Fruit fly (Drosophila melanogaster) whole organism, embryonic: ENCODE results near the gene CG5928.

ENCODE experiments used
- Bgb ChIP-seq: fragments of 200-800 bp; sonication (Bioruptor generic); IDR thresholded peaks from 2 replicates; pipeline ENCODE4 v1.3.6; 2022; ENCODE audit warnings: missing biosample characterization, missing genetic modification characterization; ENCODE audit not compliant: partially characterized antibody
- CG10209 ChIP-seq: fragments of 200-800 bp; sonication (Bioruptor generic); optimal IDR thresholded peaks from 3 replicates; lab custom pipeline; 2017; ENCODE audit warnings: missing biosample characterization, mild to moderate bottlenecking, missing genetic modification characterization, missing genetic modification reagents
- CG10959 ChIP-seq: fragments of 200-800 bp; sonication (Bioruptor generic); IDR thresholded peaks from 2 replicates; pipeline ENCODE4 v1.3.6; 2022; ENCODE audit warnings: missing biosample characterization, missing genetic modification characterization
- CG11085 ChIP-seq: fragments of 200-800 bp; sonication (Bioruptor generic); IDR thresholded peaks from 2 replicates; pipeline ENCODE4 v1.3.6; 2022; ENCODE audit warnings: missing biosample characterization, missing genetic modification characterization
- CG11723 ChIP-seq: fragments of 200-800 bp; sonication (Bioruptor generic); optimal IDR thresholded peaks from 2 replicates; lab custom pipeline; 2017; ENCODE audit warnings: missing biosample characterization, mild to moderate bottlenecking, missing genetic modification characterization
- CG14441 ChIP-seq: fragments of 200-800 bp; sonication (Bioruptor generic); IDR thresholded peaks from 2 replicates; pipeline ENCODE4 v1.3.6; 2022; ENCODE audit warnings: missing biosample characterization, missing genetic modification characterization
- CG15073 ChIP-seq: fragments of 200-800 bp; sonication (Bioruptor generic); optimal IDR thresholded peaks from 2 replicates; lab custom pipeline; 2016; ENCODE audit warnings: missing biosample characterization, missing genetic modification characterization
- CG16813 ChIP-seq: fragments of 200-800 bp; sonication (Bioruptor generic); IDR thresholded peaks from 3 replicates; pipeline ENCODE4 v1.3.6; 2022; ENCODE audit warnings: missing biosample characterization, missing genetic modification characterization; ENCODE audit not compliant: partially characterized antibody
- CG1832 ChIP-seq: fragments of 200-800 bp; sonication (Bioruptor generic); optimal IDR thresholded peaks from 2 replicates; lab custom pipeline; 2017; ENCODE audit warnings: missing biosample characterization, mild to moderate bottlenecking, missing genetic modification characterization, inconsistent platforms
- CG3065 ChIP-seq: fragments of 200-800 bp; sonication (Bioruptor generic); optimal IDR thresholded peaks from 2 replicates; lab custom pipeline; 2016; ENCODE audit warnings: missing biosample characterization, missing genetic modification characterization
- CG33213 ChIP-seq: fragments of 200-800 bp; sonication (Bioruptor generic); optimal IDR thresholded peaks from 3 replicates; lab custom pipeline; 2016; ENCODE audit warnings: missing biosample characterization, missing genetic modification characterization
- CG3838 ChIP-seq: fragments of 200-800 bp; sonication (Bioruptor generic); optimal IDR thresholded peaks from 3 replicates; lab custom pipeline; 2016; ENCODE audit warnings: missing biosample characterization, missing genetic modification characterization
- CG7556 ChIP-seq: fragments of 200-800 bp; sonication (Bioruptor generic); optimal IDR thresholded peaks from 2 replicates; lab custom pipeline; 2017; ENCODE audit warnings: missing biosample characterization, mild to moderate bottlenecking, missing genetic modification characterization
- CHES-1-like ChIP-seq: fragments of 200-800 bp; sonication (Bioruptor generic); optimal IDR thresholded peaks from 2 replicates; lab custom pipeline; 2016; ENCODE audit warnings: missing biosample characterization, missing genetic modification characterization
- D19B ChIP-seq: fragments of 200-800 bp; sonication (Bioruptor generic); optimal IDR thresholded peaks from 2 replicates; lab custom pipeline; 2017; ENCODE audit warnings: missing biosample characterization, mild to moderate bottlenecking, missing genetic modification characterization
- Dip2 ChIP-seq: fragments of 200-800 bp; sonication (Bioruptor generic); IDR thresholded peaks from 2 replicates; pipeline ENCODE4 v1.3.6; 2022; ENCODE audit warnings: missing biosample characterization, missing genetic modification characterization
- Dll ChIP-seq: fragments of 200-800 bp; sonication (Bioruptor generic); IDR thresholded peaks from 4 replicates; pipeline ENCODE4 v1.3.6; 2022; ENCODE audit warnings: missing biosample characterization, missing genetic modification characterization; ENCODE audit not compliant: partially characterized antibody
- Drgx ChIP-seq: fragments of 200-800 bp; sonication (Bioruptor generic); IDR thresholded peaks from 2 replicates; pipeline ENCODE4 v1.3.6; 2022; ENCODE audit warnings: missing biosample characterization, missing genetic modification characterization
- Ets65A ChIP-seq: fragments of 200-800 bp; sonication (Bioruptor generic); peaks from one replicate; lab custom pipeline; 2016; ENCODE audit warnings: missing biosample characterization, missing genetic modification characterization
- Hmr ChIP-seq: fragments of 200-800 bp; sonication (Bioruptor generic); optimal IDR thresholded peaks from 3 replicates; lab custom pipeline; 2017; ENCODE audit warnings: mild to moderate bottlenecking, missing biosample characterization, missing genetic modification reagents, missing genetic modification characterization
- Hsf ChIP-seq: fragments of 200-800 bp; sonication (Bioruptor generic); optimal IDR thresholded peaks from 3 replicates; lab custom pipeline; 2016; ENCODE audit warnings: missing biosample characterization, missing genetic modification characterization
- Myb ChIP-seq: fragments of 200-800 bp; sonication (Bioruptor generic); optimal IDR thresholded peaks from 2 replicates; lab custom pipeline; 2016; ENCODE audit warnings: missing biosample characterization, missing genetic modification characterization
- Neu2 ChIP-seq: fragments of 200-800 bp; sonication (Bioruptor generic); optimal IDR thresholded peaks from 3 replicates; lab custom pipeline; 2016; ENCODE audit warnings: missing biosample characterization, missing genetic modification characterization, borderline replicate concordance
- Stat92E ChIP-seq, 3 experiments: fragments of >200 bp in 2 of 3; fragments of 200-800 bp in 1 of 3; sonication (Bioruptor generic) in 1 of 3; optimal IDR thresholded peaks; 2 replicates each; lab custom pipeline; 2017 to 2019; ENCODE audit warnings: missing biosample characterization in 3 of 3, missing genetic modification characterization in 3 of 3, mild to moderate bottlenecking in 1 of 3, moderate library complexity in 1 of 3
- Xrp1 ChIP-seq: fragments of 200-800 bp; sonication (Bioruptor generic); IDR thresholded peaks from 2 replicates; pipeline ENCODE4 v1.3.6; 2022; ENCODE audit warnings: missing biosample characterization, missing genetic modification characterization
- ap ChIP-seq: fragments of 200-800 bp; sonication (Bioruptor generic); IDR thresholded peaks from 2 replicates; pipeline ENCODE4 v1.3.6; 2022; ENCODE audit warnings: missing biosample characterization, missing genetic modification characterization
- az2 ChIP-seq: fragments of 200-800 bp; sonication (Bioruptor generic); optimal IDR thresholded peaks from 3 replicates; lab custom pipeline; 2016; ENCODE audit warnings: missing biosample characterization, missing genetic modification characterization
- bigmax ChIP-seq: fragments of 200-800 bp; sonication (Bioruptor generic); optimal IDR thresholded peaks from 2 replicates; lab custom pipeline; 2018; ENCODE audit warnings: missing biosample characterization, mild to moderate bottlenecking, missing genetic modification characterization
- cas ChIP-seq: fragments of 200-800 bp; sonication (Bioruptor generic); IDR thresholded peaks from 2 replicates; pipeline ENCODE4 v1.3.6; 2022; ENCODE audit warnings: missing biosample characterization, missing genetic modification characterization
- chn ChIP-seq: fragments of 200-800 bp; sonication (Bioruptor generic); optimal IDR thresholded peaks from 2 replicates; lab custom pipeline; 2016; ENCODE audit warnings: missing biosample characterization, missing genetic modification characterization
- danr ChIP-seq: fragments of 200-800 bp; sonication (Bioruptor generic); IDR thresholded peaks from 2 replicates; pipeline ENCODE4 v1.3.6; 2022; ENCODE audit warnings: missing biosample characterization, missing genetic modification characterization
- emc ChIP-seq: fragments of 200-800 bp; sonication (Bioruptor generic); optimal IDR thresholded peaks from 2 replicates; lab custom pipeline; 2016; ENCODE audit warnings: missing biosample characterization, missing genetic modification characterization
- eve ChIP-seq, 2 experiments: fragments of >200 bp; optimal IDR thresholded peaks; 2 replicates each; lab custom pipeline; 2017; ENCODE audit warnings: missing biosample characterization in 2 of 2, missing genetic modification characterization in 2 of 2
- exex ChIP-seq: fragments of 200-800 bp; sonication (Bioruptor generic); optimal IDR thresholded peaks from 4 replicates; lab custom pipeline; 2018; ENCODE audit warnings: missing biosample characterization, mild to moderate bottlenecking, missing genetic modification characterization, moderate library complexity
- hb ChIP-seq: fragments of 200-800 bp; sonication (Bioruptor generic); IDR thresholded peaks from 3 replicates; pipeline ENCODE4 v1.3.6; 2022; ENCODE audit warnings: missing biosample characterization, missing genetic modification characterization; ENCODE audit not compliant: partially characterized antibody
- hkb ChIP-seq, 2 experiments: fragments of 200-800 bp in 1 of 2; fragments of >200 bp in 1 of 2; sonication (Bioruptor generic) in 1 of 2; IDR thresholded peaks in 1 of 2; optimal IDR thresholded peaks in 1 of 2; 2 replicates each; pipeline versions ENCODE4 v1.3.6 to Lab custom; 2017 to 2022; ENCODE audit warnings: missing biosample characterization in 1 of 2, missing genetic modification characterization in 1 of 2
- mam ChIP-seq: fragments of 200-800 bp; sonication (Bioruptor generic); optimal IDR thresholded peaks from 3 replicates; lab custom pipeline; 2016; ENCODE audit warnings: missing biosample characterization, missing genetic modification characterization
- nau ChIP-seq: fragments of 200-800 bp; sonication (Bioruptor generic); optimal IDR thresholded peaks from 3 replicates; lab custom pipeline; 2017; ENCODE audit warnings: missing biosample characterization, mild to moderate bottlenecking, missing genetic modification characterization, missing genetic modification reagents
- oc ChIP-seq: fragments of 200-800 bp; sonication (Bioruptor generic); optimal IDR thresholded peaks from 2 replicates; lab custom pipeline; 2018; ENCODE audit warnings: missing biosample characterization, mild to moderate bottlenecking, missing genetic modification characterization, moderate library complexity
- p53 ChIP-seq: fragments of 200-800 bp; sonication (Bioruptor generic); optimal IDR thresholded peaks from 2 replicates; lab custom pipeline; 2016; ENCODE audit warnings: missing biosample characterization, missing genetic modification characterization
- pb ChIP-seq: fragments of 200-800 bp; sonication (Bioruptor generic); optimal IDR thresholded peaks from 3 replicates; lab custom pipeline; 2016; ENCODE audit warnings: missing biosample characterization, missing genetic modification characterization
- pfk ChIP-seq: fragments of 200-800 bp; sonication (Bioruptor generic); optimal IDR thresholded peaks from 2 replicates; lab custom pipeline; 2018; ENCODE audit warnings: missing biosample characterization, mild to moderate bottlenecking, missing genetic modification characterization, moderate library complexity
- repo ChIP-seq: fragments of 200-800 bp; sonication (Bioruptor generic); optimal IDR thresholded peaks from 2 replicates; lab custom pipeline; 2016; ENCODE audit warnings: missing biosample characterization, missing genetic modification characterization
- run ChIP-seq: fragments of 200-800 bp; sonication (Bioruptor generic); optimal IDR thresholded peaks from 3 replicates; lab custom pipeline; 2018; ENCODE audit warnings: missing biosample characterization, mild to moderate bottlenecking, missing genetic modification characterization
- scrt ChIP-seq: fragments of 200-800 bp; sonication (Bioruptor generic); optimal IDR thresholded peaks from 2 replicates; lab custom pipeline; 2018; ENCODE audit warnings: missing biosample characterization, mild to moderate bottlenecking, missing genetic modification characterization, moderate library complexity
- sens-2 ChIP-seq: fragments of 200-800 bp; sonication (Bioruptor generic); IDR thresholded peaks from 2 replicates; pipeline ENCODE4 v1.3.6; 2022; ENCODE audit warnings: missing biosample characterization, missing genetic modification characterization
- sima ChIP-seq: fragments of 200-800 bp; sonication (Bioruptor generic); optimal IDR thresholded peaks from 2 replicates; lab custom pipeline; 2016; ENCODE audit warnings: missing biosample characterization, missing genetic modification characterization
- so ChIP-seq: fragments of 200-800 bp; sonication (Bioruptor generic); IDR thresholded peaks from 3 replicates; pipeline ENCODE4 v1.3.6; 2022; ENCODE audit warnings: missing biosample characterization, missing genetic modification characterization
- sob ChIP-seq: fragments of 200-800 bp; sonication (Bioruptor generic); IDR thresholded peaks from 2 replicates; pipeline ENCODE4 v1.3.6; 2022; ENCODE audit warnings: missing biosample characterization, missing genetic modification characterization
- tna ChIP-seq: fragments of 200-800 bp; sonication (Bioruptor generic); IDR thresholded peaks from 2 replicates; pipeline ENCODE4 v1.3.6; 2022; ENCODE audit warnings: missing biosample characterization, missing genetic modification characterization; ENCODE audit not compliant: partially characterized antibody

CG5928 gene

DNA sequence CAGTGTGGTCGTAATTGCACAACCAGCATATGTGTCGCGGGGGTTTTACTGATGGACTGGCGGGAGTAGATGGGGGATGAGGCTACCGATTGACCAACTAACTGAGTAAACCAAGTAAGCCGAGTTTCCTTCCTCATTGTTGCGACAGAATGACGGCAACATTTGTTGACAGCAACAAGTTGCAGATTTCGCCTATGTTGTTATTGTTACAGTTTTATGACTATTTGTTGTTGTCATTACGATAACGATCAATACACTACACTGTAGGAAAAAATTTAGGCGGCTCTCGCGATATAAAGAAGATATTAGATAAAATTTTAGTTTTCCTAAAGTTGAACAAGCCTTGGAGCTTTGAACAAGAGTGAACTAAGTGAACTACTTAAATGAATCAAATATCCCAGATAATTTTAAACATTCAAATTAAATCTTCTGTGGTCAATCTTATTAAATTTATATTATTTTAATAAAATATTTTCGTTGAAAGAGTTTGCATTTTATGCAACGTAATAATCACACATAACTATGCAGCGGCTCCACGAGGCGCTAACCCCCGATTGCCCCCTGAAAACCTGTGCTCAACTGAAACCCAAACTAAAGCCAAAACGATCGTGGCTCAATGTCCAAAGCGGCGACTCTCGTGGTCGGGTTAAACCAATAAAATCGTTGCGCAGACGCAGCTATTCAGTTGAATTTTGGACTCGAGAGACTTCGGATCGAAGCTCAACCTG is at the start of gene CG5928 (continued):
- TF ChIP-seq Stat92E (GFP tag; optimal IDR thresholded peaks at IDR 0.05; lab: Kevin White, UChicago) (no peak), Ets65A (GFP tag; lab: Kevin White, UChicago) (no peak), pfk (GFP tag; lab: Kevin White, UChicago) (no peak), CG33213 (no peak), CG10209 (GFP tag; lab: Kevin White, UChicago) (peak; percentile 52), run (tag; lab: Kevin White, UChicago) (no peak), cas (GFP tag; lab: Robert Waterston, UW) (no peak), danr (no peak), CG1832 (GFP tag; lab: Kevin White, UChicago) (no peak), repo (GFP tag; lab: Kevin White, UChicago) (no peak), Bgb (GFP tag; lab: Robert Waterston, UW) (no peak), exex (tag; lab: Kevin White, UChicago) (no peak), pb (GFP tag; lab: Kevin White, UChicago) (no peak), so (peak; percentile 53; the same call in 1 of the 3 replicates), tna (GFP tag; lab: Robert Waterston, UW) (no peak), Hmr (GFP tag; lab: Kevin White, UChicago) (no peak), CG15073 (no peak), Dip2 (no peak), CG11085 (GFP tag; lab: Robert Waterston, UW) (no peak), hb (GFP tag; lab: Robert Waterston, UW) (no peak), scrt (GFP tag; lab: Kevin White, UChicago) (peak; percentile 8), Drgx (GFP tag; lab: Robert Waterston, UW) (no peak), az2 (GFP tag; lab: Kevin White, UChicago) (no peak), chn (no peak), Myb (no peak), Dll (GFP tag; lab: Robert Waterston, UW) (no peak), oc (tag; lab: Kevin White, UChicago) (no peak), Hsf (GFP tag; lab: Kevin White, UChicago) (no peak), sens-2 (no peak), CG3838 (GFP tag; lab: Kevin White, UChicago) (no peak), hkb (optimal IDR thresholded peaks at IDR 0.05; lab: Kevin White, UChicago) (no peak), hkb (GFP tag; IDR thresholded peaks at IDR 0.05; lab: Robert Waterston, UW) (peak; percentile 66), Xrp1 (GFP tag; lab: Robert Waterston, UW) (no peak), ap (GFP tag; lab: Robert Waterston, UW) (0 out of 2 replicates have a peak, but pooled peaks have one; percentile 22), CG3065 (GFP tag; lab: Kevin White, UChicago) (no peak), D19B (GFP tag; lab: Kevin White, UChicago) (no peak), p53 (no peak), CG14441 (GFP tag; lab: Robert Waterston, UW) (peak; percentile 56), sima (GFP tag; lab: Kevin White, UChicago) (no peak), sob (GFP tag; lab: Robert Waterston, UW) (peak; percentile 9; the same call in 1 of the 2 replicates), bigmax (no peak), CG16813 (GFP tag; lab: Robert Waterston, UW) (no peak), emc (GFP tag; lab: Kevin White, UChicago) (no peak), mam (GFP tag; lab: Kevin White, UChicago) (no peak), CG11723 (no peak), nau (GFP tag; lab: Kevin White, UChicago) (no peak), CG7556 (peak; percentile 36), CHES-1-like (GFP tag; lab: Kevin White, UChicago) (no peak), eve (GFP tag; optimal IDR thresholded peaks at IDR 0.05; lab: Kevin White, UChicago) (no peak), Neu2 (GFP tag; lab: Kevin White, UChicago) (no peak), CG10959 (GFP tag; lab: Robert Waterston, UW) (no peak)
